Fruit fly (Drosophila melanogaster) whole organism, embryonic: ENCODE results near the gene CG5934.

ENCODE experiments used
- Ada2b ChIP-seq: fragments of 200-800 bp; sonication (Bioruptor generic); IDR thresholded peaks from 2 replicates; pipeline ENCODE4 v1.3.6; 2022; ENCODE audit warnings: missing biosample characterization, missing genetic modification characterization
- Atf-2 ChIP-seq: fragments of 200-800 bp; sonication (Bioruptor generic); optimal IDR thresholded peaks from 2 replicates; lab custom pipeline; 2016; ENCODE audit warnings: missing biosample characterization, missing genetic modification characterization
- Atf3 ChIP-seq: fragments of 200-800 bp; sonication (Bioruptor generic); optimal IDR thresholded peaks from 3 replicates; lab custom pipeline; 2016; ENCODE audit warnings: missing biosample characterization, missing genetic modification characterization
- Bdp1 ChIP-seq: fragments of 200-800 bp; sonication (Bioruptor generic); optimal IDR thresholded peaks from 3 replicates; lab custom pipeline; 2016; ENCODE audit warnings: missing biosample characterization, missing genetic modification characterization
- Bgb ChIP-seq: fragments of 200-800 bp; sonication (Bioruptor generic); IDR thresholded peaks from 2 replicates; pipeline ENCODE4 v1.3.6; 2022; ENCODE audit warnings: missing biosample characterization, missing genetic modification characterization; ENCODE audit not compliant: partially characterized antibody
- CG10274 ChIP-seq: fragments of 200-800 bp; sonication (Bioruptor generic); optimal IDR thresholded peaks from 3 replicates; lab custom pipeline; 2017; ENCODE audit warnings: missing biosample characterization, mild to moderate bottlenecking, missing genetic modification characterization
- CG13624 ChIP-seq: fragments of 200-800 bp; sonication (Bioruptor generic); optimal IDR thresholded peaks from 2 replicates; lab custom pipeline; 2016; ENCODE audit warnings: missing biosample characterization, missing genetic modification characterization
- CG1529 ChIP-seq: fragments of 200-800 bp; sonication (Bioruptor generic); optimal IDR thresholded peaks from 3 replicates; lab custom pipeline; 2018; ENCODE audit warnings: missing biosample characterization, missing genetic modification characterization
- CG1647 ChIP-seq: fragments of 200-800 bp; sonication (Bioruptor generic); optimal IDR thresholded peaks from 3 replicates; lab custom pipeline; 2016; ENCODE audit warnings: missing biosample characterization, missing genetic modification characterization
- CG17186 ChIP-seq: fragments of 200-800 bp; sonication (Bioruptor generic); optimal IDR thresholded peaks from 3 replicates; lab custom pipeline; 2017; ENCODE audit warnings: missing biosample characterization, missing genetic modification reagents, missing genetic modification characterization
- CG17361 ChIP-seq: fragments of 200-800 bp; sonication (Bioruptor generic); IDR thresholded peaks from 3 replicates; pipeline ENCODE4 v1.3.6; 2022; ENCODE audit warnings: missing biosample characterization, missing genetic modification characterization
- CG17829 ChIP-seq: fragments of 200-800 bp; optimal IDR thresholded peaks from 2 replicates; lab custom pipeline; 2019; ENCODE audit warnings: missing biosample characterization, mild to moderate bottlenecking, missing genetic modification characterization, moderate library complexity
- CG18599 ChIP-seq: fragments of 200-800 bp; sonication (Bioruptor generic); optimal IDR thresholded peaks from 3 replicates; lab custom pipeline; 2017; ENCODE audit warnings: missing biosample characterization, missing genetic modification characterization, mild to moderate bottlenecking, moderate library complexity, missing genetic modification reagents
- CG2875 ChIP-seq: fragments of 200-800 bp; sonication (Bioruptor generic); optimal IDR thresholded peaks from 2 replicates; lab custom pipeline; 2017; ENCODE audit warnings: missing biosample characterization, mild to moderate bottlenecking, missing genetic modification characterization, missing genetic modification reagents
- CG32532 ChIP-seq: fragments of 200-800 bp; sonication (Bioruptor generic); IDR thresholded peaks from 2 replicates; pipeline ENCODE4 v1.3.6; 2022; ENCODE audit warnings: missing biosample characterization, missing genetic modification characterization
- CG42726 ChIP-seq: fragments of 200-800 bp; sonication (Bioruptor generic); IDR thresholded peaks from 2 replicates; pipeline ENCODE4 v1.3.6; 2022; ENCODE audit warnings: missing biosample characterization, missing genetic modification characterization; ENCODE audit not compliant: partially characterized antibody
- CG6175 ChIP-seq: fragments of 200-800 bp; sonication (Bioruptor generic); IDR thresholded peaks from 3 replicates; pipeline ENCODE4 v1.3.6; 2022; ENCODE audit warnings: missing biosample characterization, missing genetic modification characterization
- CHES-1-like ChIP-seq: fragments of 200-800 bp; sonication (Bioruptor generic); optimal IDR thresholded peaks from 2 replicates; lab custom pipeline; 2016; ENCODE audit warnings: missing biosample characterization, missing genetic modification characterization
- Dbx ChIP-seq: fragments of 200-800 bp; sonication (Bioruptor generic); IDR thresholded peaks from 3 replicates; pipeline ENCODE4 v1.3.6; 2022; ENCODE audit warnings: missing biosample characterization, missing genetic modification characterization
- Deaf1 ChIP-seq: fragments of 200-800 bp; optimal IDR thresholded peaks from 3 replicates; lab custom pipeline; 2019; ENCODE audit warnings: missing biosample characterization, mild to moderate bottlenecking, missing genetic modification characterization, moderate library complexity
- Dp ChIP-seq: fragments of 200-800 bp; sonication (Bioruptor generic); optimal IDR thresholded peaks from 2 replicates; lab custom pipeline; 2018; ENCODE audit warnings: missing biosample characterization, mild to moderate bottlenecking, missing genetic modification characterization, moderate library complexity
- GATAe ChIP-seq: fragments of 200-800 bp; sonication (Bioruptor generic); conservative IDR thresholded peaks from 2 replicates; pipeline ENCODE4 v1.3.6; 2022; ENCODE audit warnings: missing biosample characterization, missing genetic modification characterization
- HLHmδ ChIP-seq: fragments of 200-800 bp; sonication (Bioruptor generic); optimal IDR thresholded peaks from 2 replicates; lab custom pipeline; 2018; ENCODE audit warnings: missing biosample characterization, mild to moderate bottlenecking, missing genetic modification characterization, moderate library complexity
- MESR4 ChIP-seq: fragments of 200-800 bp; sonication (Bioruptor generic); optimal IDR thresholded peaks from 2 replicates; lab custom pipeline; 2018; ENCODE audit warnings: missing biosample characterization, mild to moderate bottlenecking, missing genetic modification characterization, moderate library complexity
- Sry-δ ChIP-seq: fragments of 200-800 bp; sonication (Bioruptor generic); optimal IDR thresholded peaks from 2 replicates; lab custom pipeline; 2016; ENCODE audit warnings: missing biosample characterization, missing genetic modification characterization
- Trl ChIP-seq, 3 experiments: fragments of >200 bp in 2 of 3; fragments of 200-800 bp in 1 of 3; sonication (Bioruptor generic) in 1 of 3; optimal IDR thresholded peaks; 2 replicates in 1 of 3; 3 replicates in 2 of 3; lab custom pipeline; 2016 to 2017; ENCODE audit warnings: missing biosample characterization in 1 of 3, missing genetic modification characterization in 1 of 3
- bigmax ChIP-seq: fragments of 200-800 bp; sonication (Bioruptor generic); optimal IDR thresholded peaks from 2 replicates; lab custom pipeline; 2018; ENCODE audit warnings: missing biosample characterization, mild to moderate bottlenecking, missing genetic modification characterization
- chinmo ChIP-seq: fragments of 200-800 bp; sonication (Bioruptor generic); IDR thresholded peaks from 4 replicates; pipeline ENCODE4 v1.3.6; 2022; ENCODE audit warnings: missing biosample characterization, missing genetic modification characterization; ENCODE audit not compliant: partially characterized antibody
- dmrt11E ChIP-seq: fragments of 200-800 bp; sonication (Bioruptor generic); optimal IDR thresholded peaks from 3 replicates; lab custom pipeline; 2018; ENCODE audit warnings: missing biosample characterization, mild to moderate bottlenecking, missing genetic modification characterization, moderate library complexity
- dmrt99B ChIP-seq: fragments of 200-800 bp; sonication (Bioruptor generic); optimal IDR thresholded peaks from 2 replicates; lab custom pipeline; 2018; ENCODE audit warnings: missing biosample characterization, mild to moderate bottlenecking, missing genetic modification characterization, moderate library complexity
- kay ChIP-seq: fragments of 200-800 bp; sonication (Bioruptor generic); optimal IDR thresholded peaks from 2 replicates; lab custom pipeline; 2016; ENCODE audit warnings: missing biosample characterization, missing genetic modification characterization
- lbe ChIP-seq: fragments of 200-800 bp; sonication (Bioruptor generic); optimal IDR thresholded peaks from 2 replicates; lab custom pipeline; 2016; ENCODE audit warnings: missing biosample characterization, mild to moderate bottlenecking, missing genetic modification characterization
- nerfin-2 ChIP-seq: fragments of 200-800 bp; sonication (Bioruptor generic); IDR thresholded peaks from 2 replicates; pipeline ENCODE4 v1.3.6; 2022; ENCODE audit warnings: missing biosample characterization, missing genetic modification characterization; ENCODE audit not compliant: partially characterized antibody
- nmo ChIP-seq: fragments of 200-800 bp; sonication (Bioruptor generic); optimal IDR thresholded peaks from 2 replicates; lab custom pipeline; 2018; ENCODE audit warnings: missing biosample characterization, mild to moderate bottlenecking, missing genetic modification characterization, moderate library complexity
- nom ChIP-seq: fragments of 200-800 bp; sonication (Bioruptor generic); optimal IDR thresholded peaks from 2 replicates; lab custom pipeline; 2017; ENCODE audit warnings: missing biosample characterization, missing genetic modification characterization, mild to moderate bottlenecking, moderate library complexity, missing genetic modification reagents
- org-1 ChIP-seq: fragments of 200-800 bp; sonication (Bioruptor generic); optimal IDR thresholded peaks from 2 replicates; lab custom pipeline; 2017; ENCODE audit warnings: missing biosample characterization, missing genetic modification characterization
- phol ChIP-seq: fragments of 200-800 bp; sonication (Bioruptor generic); optimal IDR thresholded peaks from 3 replicates; lab custom pipeline; 2018; ENCODE audit warnings: missing biosample characterization, mild to moderate bottlenecking, missing genetic modification characterization, moderate library complexity
- ro ChIP-seq: fragments of 200-800 bp; sonication (Bioruptor generic); IDR thresholded peaks from 2 replicates; pipeline ENCODE4 v1.3.6; 2022; ENCODE audit warnings: missing biosample characterization, missing genetic modification characterization
- slbo ChIP-seq: fragments of 200-800 bp; sonication (Bioruptor generic); IDR thresholded peaks from 2 replicates; pipeline ENCODE4 v1.3.6; 2022; ENCODE audit warnings: missing biosample characterization, missing genetic modification characterization
- vvl ChIP-seq: fragments of 200-800 bp; sonication (Bioruptor generic); IDR thresholded peaks from 2 replicates; pipeline ENCODE4 v1.3.6; 2022; ENCODE audit warnings: missing biosample characterization, missing genetic modification characterization
- wor ChIP-seq: fragments of 200-800 bp; sonication (Bioruptor generic); IDR thresholded peaks from 2 replicates; pipeline ENCODE4 v1.3.6; 2022; ENCODE audit warnings: missing biosample characterization, missing genetic modification characterization
- yki ChIP-seq: fragments of >200 bp; optimal IDR thresholded peaks from 3 replicates; lab custom pipeline; 2018
- z ChIP-seq: fragments of 200-800 bp; sonication (Bioruptor generic); IDR thresholded peaks from 3 replicates; pipeline ENCODE4 v1.3.6; 2022; ENCODE audit warnings: missing biosample characterization, missing genetic modification characterization
- zen ChIP-seq: fragments of 200-800 bp; sonication (Bioruptor generic); optimal IDR thresholded peaks from 3 replicates; lab custom pipeline; 2018; ENCODE audit warnings: missing biosample characterization, mild to moderate bottlenecking, missing genetic modification characterization, moderate library complexity
- zf30C ChIP-seq: fragments of 200-800 bp; sonication (Bioruptor generic); optimal IDR thresholded peaks from 3 replicates; lab custom pipeline; 2018; ENCODE audit warnings: missing biosample characterization, mild to moderate bottlenecking, missing genetic modification characterization

Gene CG5934

dm6 chr3R:27238438-27239301, 34.8 kb upstream of the CG5934 start, which contains the start of the genes CG31064 and PolA2 (continued):
- TF ChIP-seq dmrt11E: no peak
- TF ChIP-seq yki (lab: Kevin White, UChicago): no peak
- no peak for TF ChIP-seq CG18599 (GFP tag; lab: Kevin White, UChicago)
- peak; percentile 69; the same call in 1 of the 2 replicates for TF ChIP-seq CG42726 (GFP tag; lab: Robert Waterston, UW)
- peak; percentile 28 for TF ChIP-seq zen (tag; lab: Kevin White, UChicago)
- TF ChIP-seq CG6175 (GFP tag; lab: Robert Waterston, UW): no peak
- TF ChIP-seq Ada2b (GFP tag; lab: Robert Waterston, UW): no peak
- no peak for TF ChIP-seq bigmax
- peak; percentile 25 for TF ChIP-seq nmo
- TF ChIP-seq CG17361 (GFP tag; lab: Robert Waterston, UW): no peak
- TF ChIP-seq CG1647 (GFP tag; lab: Kevin White, UChicago): no peak
- TF ChIP-seq slbo: peak; percentile 23; the same call in 1 of the 2 replicates
- no peak for TF ChIP-seq GATAe (GFP tag; lab: Robert Waterston, UW)
- no peak for TF ChIP-seq Trl (optimal IDR thresholded peaks at IDR 0.05; lab: Kevin White, UChicago)
- no peak for TF ChIP-seq Trl (GFP tag; optimal IDR thresholded peaks at IDR 0.05; lab: Kevin White, UChicago)
- TF ChIP-seq vvl (GFP tag; lab: Robert Waterston, UW): peak; percentile 51
- TF ChIP-seq kay (GFP tag; lab: Kevin White, UChicago): no peak
- no peak for TF ChIP-seq lbe (GFP tag; lab: Kevin White, UChicago)
- TF ChIP-seq zf30C: no peak
- no peak for TF ChIP-seq CG1529
- TF ChIP-seq Atf-2: no peak
- no peak for TF ChIP-seq Deaf1
- no peak for TF ChIP-seq CG2875
- TF ChIP-seq CG17186: no peak
- peak; percentile 95 for TF ChIP-seq chinmo (GFP tag; lab: Robert Waterston, UW)
- peak; percentile 8 for TF ChIP-seq phol (tag; lab: Kevin White, UChicago)
- peak; percentile 89 for TF ChIP-seq Dp (GFP tag; lab: Kevin White, UChicago)
- peak; percentile 51 for TF ChIP-seq MESR4 (GFP tag; lab: Kevin White, UChicago)
- TF ChIP-seq dmrt99B (tag; lab: Kevin White, UChicago): no peak
- TF ChIP-seq nerfin-2: peak; percentile 91
- no peak for TF ChIP-seq CG17829 (tag; lab: Kevin White, UChicago)
- TF ChIP-seq Dbx (GFP tag; lab: Robert Waterston, UW): peak; percentile 13; the same call in 1 of the 3 replicates
- TF ChIP-seq HLHmδ (GFP tag; lab: Kevin White, UChicago): peak; percentile 55
- TF ChIP-seq CHES-1-like (GFP tag; lab: Kevin White, UChicago): peak; percentile 29
- no peak for TF ChIP-seq z
- no peak for TF ChIP-seq CG10274 (GFP tag; lab: Kevin White, UChicago)
- TF ChIP-seq Sry-δ: peak; percentile 94
- no peak for TF ChIP-seq CG32532 (GFP tag; lab: Robert Waterston, UW)
- TF ChIP-seq org-1 (GFP tag; lab: Kevin White, UChicago): no peak
- peak; percentile 7 for TF ChIP-seq CG13624 (GFP tag; lab: Kevin White, UChicago)
- TF ChIP-seq nom: no peak
- peak; percentile 86 for TF ChIP-seq Bgb (GFP tag; lab: Robert Waterston, UW)
- no peak for TF ChIP-seq Atf3
- no peak for TF ChIP-seq ro (GFP tag; lab: Robert Waterston, UW)
- no peak for TF ChIP-seq wor
- TF ChIP-seq Bdp1 (GFP tag; lab: Kevin White, UChicago): no peak
